Worm (Caenorhabditis elegans) whole organism, L4/young adult: ENCODE measurements around the gene sri-78.
"Not testable (repeated sequence)": the region's sequence is repeated elsewhere in the genome, so short reads cannot be mapped to it uniquely, and the experiment has no call there.

ENCODE experiments used
- W03F9.2 ChIP-seq: fragments of 150-350 bp; optimal IDR thresholded peaks from 2 replicates; lab custom pipeline; 2014; ENCODE audit warnings: missing biosample characterization, missing genetic modification characterization
- dao-5 ChIP-seq: sonication (generic microtip); optimal IDR thresholded peaks from 2 replicates; lab custom pipeline; 2016; ENCODE audit warnings: missing genotype, missing genetic modification characterization, moderate library complexity, missing compliant biosample characterization
- him-1 ChIP-seq: sonication (generic microtip); optimal IDR thresholded peaks from 2 replicates; lab custom pipeline; 2016; ENCODE audit warnings: missing genotype, missing genetic modification reagents, missing genetic modification characterization, missing compliant biosample characterization

ce11 chrII:3201242-3201641, 16.3 kb downstream of the sri-78 start, which contains the start of gene sri-48:
- TF ChIP-seq dao-5; him-1 (tag; lab: Kevin White, UChicago); W03F9.2 (tag; lab: Kevin White, UChicago): not testable (repeated sequence)
